Worm (Caenorhabditis elegans) whole organism, young adult: ENCODE data around the gene Y113G7B.15.

Experiments used
- B0336.3 ChIP-seq: fragments of 200-800 bp; sonication (Bioruptor generic); IDR thresholded peaks from 2 replicates; pipeline ENCODE4 v1.3.6; 2022; ENCODE audit warnings: missing genetic modification characterization, missing compliant biosample characterization
- C06A6.2 ChIP-seq: fragments of 200-800 bp; sonication (Bioruptor generic); conservative IDR thresholded peaks from 2 replicates; pipeline ENCODE4 v1.3.6; 2022; ENCODE audit warnings: missing genetic modification characterization, missing compliant biosample characterization
- F22D6.2 ChIP-seq: sonication (generic microtip); optimal IDR thresholded peaks from 2 replicates; lab custom pipeline; 2016; ENCODE audit warnings: mild to moderate bottlenecking, missing genetic modification characterization, missing compliant biosample characterization
- F49E8.2 ChIP-seq: sonication (generic microtip); optimal IDR thresholded peaks from 3 replicates; lab custom pipeline; 2017; ENCODE audit warnings: missing genetic modification characterization, mild to moderate bottlenecking, missing compliant biosample characterization, antibody characterized with exemption, moderate library complexity; ENCODE audit not compliant: insufficient read depth
- F55B11.4 ChIP-seq: sonication (generic microtip); optimal IDR thresholded peaks from 2 replicates; lab custom pipeline; 2016; ENCODE audit warnings: missing compliant biosample characterization, missing genetic modification characterization, borderline replicate concordance; ENCODE audit not compliant: insufficient read depth
- F57A8.1 ChIP-seq: fragments of 200-800 bp; sonication (Bioruptor generic); optimal IDR thresholded peaks from 2 replicates; lab custom pipeline; 2018; ENCODE audit warnings: mild to moderate bottlenecking, missing genetic modification characterization, moderate library complexity, missing compliant biosample characterization
- T07F8.4 ChIP-seq: sonication (generic microtip); optimal IDR thresholded peaks from 2 replicates; lab custom pipeline; 2016; ENCODE audit warnings: mild to moderate bottlenecking, missing genetic modification characterization, moderate library complexity, missing compliant biosample characterization
- Y53G8AR.9 ChIP-seq: fragments of 200-800 bp; sonication (Bioruptor generic); conservative IDR thresholded peaks from 2 replicates; pipeline ENCODE4 v1.3.6; 2022; ENCODE audit warnings: missing genetic modification reagents, missing genetic modification characterization, missing compliant biosample characterization
- Y56A3A.18 ChIP-seq: fragments of 200-800 bp; sonication (Bioruptor generic); IDR thresholded peaks from 2 replicates; pipeline ENCODE4 v1.3.6; 2022; ENCODE audit warnings: missing genetic modification reagents, missing genetic modification characterization, missing compliant biosample characterization
- Y67H2A.10 ChIP-seq: fragments of 200-800 bp; sonication (Bioruptor generic); conservative IDR thresholded peaks from 2 replicates; pipeline ENCODE4 v1.3.6; 2022; ENCODE audit warnings: missing genetic modification reagents, missing genetic modification characterization, missing compliant biosample characterization
- ama-1 ChIP-seq, 3 experiments: fragments of 150-350 bp in 1 of 3; sonication (generic microtip) in 2 of 3; optimal IDR thresholded peaks; 2 replicates each; lab custom pipeline; 2014 to 2018; ENCODE audit warnings: missing biosample characterization in 2 of 3, missing genetic modification characterization in 2 of 3, missing genetic modification reagents in 2 of 3
- atf-7 ChIP-seq: sonication (generic microtip); optimal IDR thresholded peaks from 2 replicates; lab custom pipeline; 2017; ENCODE audit warnings: mild to moderate bottlenecking, missing genetic modification characterization, missing compliant biosample characterization
- attf-3 ChIP-seq: fragments of 200-800 bp; sonication (Bioruptor generic); conservative IDR thresholded peaks from 2 replicates; pipeline ENCODE4 v1.3.6; 2022; ENCODE audit warnings: missing genetic modification reagents, missing genetic modification characterization, missing compliant biosample characterization
- ccch-3 ChIP-seq: fragments of 200-800 bp; sonication (Bioruptor generic); optimal IDR thresholded peaks from 2 replicates; lab custom pipeline; 2018; ENCODE audit warnings: mild to moderate bottlenecking, missing genetic modification characterization, missing compliant biosample characterization
- cebp-1 ChIP-seq, 2 experiments: fragments of 200-800 bp in 1 of 2; sonication (Bioruptor generic) in 1 of 2; sonication (generic microtip) in 1 of 2; IDR thresholded peaks in 1 of 2; optimal IDR thresholded peaks in 1 of 2; 2 replicates each; pipeline versions ENCODE4 v1.3.6 to Lab custom; 2017 to 2022; ENCODE audit warnings: missing compliant biosample characterization in 2 of 2, missing genetic modification characterization in 2 of 2, mild to moderate bottlenecking in 1 of 2, missing genetic modification reagents in 1 of 2, moderate library complexity in 1 of 2
- ceh-27 ChIP-seq: fragments of 200-800 bp; sonication (Bioruptor generic); optimal IDR thresholded peaks from 2 replicates; lab custom pipeline; 2018; ENCODE audit warnings: mild to moderate bottlenecking, missing genetic modification characterization, moderate library complexity, missing compliant biosample characterization
- ceh-79 ChIP-seq: sonication (generic microtip); optimal IDR thresholded peaks from 2 replicates; lab custom pipeline; 2017; ENCODE audit warnings: mild to moderate bottlenecking, missing genetic modification characterization, missing compliant biosample characterization
- dox-1 ChIP-seq: fragments of 200-800 bp; sonication (Bioruptor generic); IDR thresholded peaks from 2 replicates; pipeline ENCODE4 v1.3.6; 2022; ENCODE audit warnings: missing genetic modification reagents, missing genetic modification characterization, missing compliant biosample characterization
- egl-18 ChIP-seq: fragments of 200-800 bp; sonication (Bioruptor generic); IDR thresholded peaks from 2 replicates; pipeline ENCODE4 v1.3.6; 2022; ENCODE audit warnings: missing genetic modification reagents, missing genetic modification characterization, missing compliant biosample characterization
- egl-44 ChIP-seq: fragments of 200-800 bp; sonication (Bioruptor generic); IDR thresholded peaks from 2 replicates; pipeline ENCODE4 v1.3.6; 2022; ENCODE audit warnings: missing genetic modification reagents, missing genetic modification characterization, missing compliant biosample characterization
- ets-4 ChIP-seq: fragments of 200-800 bp; sonication (Bioruptor generic); optimal IDR thresholded peaks from 2 replicates; lab custom pipeline; 2018; ENCODE audit warnings: mild to moderate bottlenecking, missing genetic modification characterization, missing compliant biosample characterization
- fkh-3 ChIP-seq: sonication (generic microtip); optimal IDR thresholded peaks from 2 replicates; lab custom pipeline; 2016; ENCODE audit warnings: mild to moderate bottlenecking, missing genetic modification characterization, missing compliant biosample characterization
- gei-17 ChIP-seq: fragments of 200-800 bp; sonication (Bioruptor generic); optimal IDR thresholded peaks from 2 replicates; lab custom pipeline; 2018; ENCODE audit warnings: mild to moderate bottlenecking, missing genetic modification characterization, missing compliant biosample characterization
- hlh-12 ChIP-seq: sonication (generic microtip); optimal IDR thresholded peaks from 2 replicates; lab custom pipeline; 2016; ENCODE audit warnings: missing genetic modification characterization, missing compliant biosample characterization
- hlh-26 ChIP-seq: fragments of 200-800 bp; sonication (Bioruptor generic); conservative IDR thresholded peaks from 2 replicates; pipeline ENCODE4 v1.3.6; 2022; ENCODE audit warnings: missing genetic modification reagents, missing genetic modification characterization, missing compliant biosample characterization
- hsf-1 ChIP-seq: fragments of 200-800 bp; sonication (Bioruptor generic); IDR thresholded peaks from 2 replicates; pipeline ENCODE4 v1.3.6; 2022; ENCODE audit warnings: missing genetic modification reagents, missing genetic modification characterization, missing compliant biosample characterization
- lag-1 ChIP-seq: fragments of 200-800 bp; sonication (Bioruptor generic); IDR thresholded peaks from 2 replicates; pipeline ENCODE4 v1.3.6; 2022; ENCODE audit warnings: missing genetic modification reagents, missing genetic modification characterization, missing compliant biosample characterization
- lin-54 ChIP-seq: fragments of 200-800 bp; sonication (Bioruptor generic); optimal IDR thresholded peaks from 2 replicates; lab custom pipeline; 2018; ENCODE audit warnings: mild to moderate bottlenecking, missing genetic modification characterization, missing compliant biosample characterization
- madf-3 ChIP-seq: fragments of 200-800 bp; sonication (Bioruptor generic); IDR thresholded peaks from 2 replicates; pipeline ENCODE4 v1.3.6; 2022; ENCODE audit warnings: missing genetic modification reagents, missing genetic modification characterization, missing compliant biosample characterization
- madf-6 ChIP-seq: fragments of 200-800 bp; sonication (Bioruptor generic); IDR thresholded peaks from 2 replicates; pipeline ENCODE4 v1.3.6; 2022; ENCODE audit warnings: missing genetic modification reagents, missing genetic modification characterization, missing compliant biosample characterization
- madf-8 ChIP-seq: fragments of 200-800 bp; sonication (Bioruptor generic); conservative IDR thresholded peaks from 2 replicates; pipeline ENCODE4 v1.3.6; 2022; ENCODE audit warnings: missing genetic modification reagents, missing genetic modification characterization, missing compliant biosample characterization
- mel-28 ChIP-seq: sonication (generic microtip); optimal IDR thresholded peaks from 2 replicates; lab custom pipeline; 2016; ENCODE audit warnings: borderline replicate concordance, mild to moderate bottlenecking, missing genetic modification characterization, missing compliant biosample characterization
- mes-4 ChIP-seq: sonication (generic microtip); optimal IDR thresholded peaks from 2 replicates; lab custom pipeline; 2016; ENCODE audit warnings: missing genotype, missing genetic modification characterization, missing compliant biosample characterization
- nfyb-1 ChIP-seq: fragments of 200-800 bp; sonication (Bioruptor generic); IDR thresholded peaks from 2 replicates; pipeline ENCODE4 v1.3.6; 2022; ENCODE audit warnings: missing genetic modification reagents, missing genetic modification characterization, missing compliant biosample characterization
- nhr-179 ChIP-seq: sonication (generic microtip); optimal IDR thresholded peaks from 2 replicates; lab custom pipeline; 2016; ENCODE audit warnings: mild to moderate bottlenecking, missing genetic modification characterization, missing compliant biosample characterization
- nhr-27 ChIP-seq: fragments of 200-800 bp; sonication (Bioruptor generic); optimal IDR thresholded peaks from 2 replicates; lab custom pipeline; 2018; ENCODE audit warnings: mild to moderate bottlenecking, missing genetic modification characterization, moderate library complexity, missing compliant biosample characterization
- rcor-1 ChIP-seq: fragments of 200-800 bp; sonication (Bioruptor generic); IDR thresholded peaks from 2 replicates; pipeline ENCODE4 v1.3.6; 2022; ENCODE audit warnings: missing genetic modification reagents, missing genetic modification characterization, missing compliant biosample characterization
- rec-8 ChIP-seq, 2 experiments: sonication (generic microtip); optimal IDR thresholded peaks; 2 replicates each; lab custom pipeline; 2016; ENCODE audit warnings: mild to moderate bottlenecking in 2 of 2, missing genetic modification characterization in 2 of 2, missing genetic modification reagents in 2 of 2, missing genotype in 2 of 2, missing biosample characterization in 1 of 2, missing compliant biosample characterization in 1 of 2, moderate library complexity in 1 of 2
- snpc-1.1 ChIP-seq: sonication (generic microtip); optimal IDR thresholded peaks from 2 replicates; lab custom pipeline; 2017; ENCODE audit warnings: missing genetic modification characterization, mild to moderate bottlenecking, missing compliant biosample characterization, antibody characterized with exemption, moderate library complexity, missing genotype, missing genetic modification reagents; ENCODE audit not compliant: insufficient read depth
- snpc-3.4 ChIP-seq: sonication (generic microtip); optimal IDR thresholded peaks from 2 replicates; lab custom pipeline; 2017; ENCODE audit warnings: missing genetic modification characterization, mild to moderate bottlenecking, missing compliant biosample characterization, antibody characterized with exemption, moderate library complexity, missing genotype, missing genetic modification reagents
- sptf-2 ChIP-seq: fragments of 200-800 bp; sonication (Bioruptor generic); optimal IDR thresholded peaks from 2 replicates; lab custom pipeline; 2018; ENCODE audit warnings: mild to moderate bottlenecking, missing genetic modification characterization, missing compliant biosample characterization
- tlf-1 ChIP-seq: fragments of 200-800 bp; sonication (Bioruptor generic); optimal IDR thresholded peaks from 2 replicates; lab custom pipeline; 2018; ENCODE audit warnings: mild to moderate bottlenecking, missing genetic modification characterization, missing compliant biosample characterization
- ztf-25 ChIP-seq: fragments of 200-800 bp; sonication (Bioruptor generic); IDR thresholded peaks from 2 replicates; pipeline ENCODE4 v1.3.6; 2022; ENCODE audit warnings: missing genetic modification reagents, missing genetic modification characterization, missing compliant biosample characterization
- ztf-26 ChIP-seq: sonication (generic microtip); optimal IDR thresholded peaks from 2 replicates; lab custom pipeline; 2017; ENCODE audit warnings: missing genetic modification characterization, missing compliant biosample characterization
- ztf-6 ChIP-seq: fragments of 200-800 bp; sonication (Bioruptor generic); IDR thresholded peaks from 2 replicates; pipeline ENCODE4 v1.3.6; 2022; ENCODE audit warnings: missing genetic modification reagents, missing genetic modification characterization, missing compliant biosample characterization

Gene Y113G7B.15

ce11 chrV:20269661-20270137, 36.1 kb upstream of the Y113G7B.15 start, which contains the start of the genes prmt-1 and cdkr-3 (continued):
- no peak for TF ChIP-seq nhr-27
- no peak for TF ChIP-seq egl-44
- no peak for TF ChIP-seq snpc-3.4 (tag; lab: Kevin White, UChicago)
- TF ChIP-seq ets-4: no peak
- no peak for TF ChIP-seq fkh-3 (tag; lab: Kevin White, UChicago)

ce11 chrV:20266992-20267391, 33.3 kb upstream of the Y113G7B.15 start, which contains the start of gene mdt-17:
mdt-17 (minus strand) TSS chrV:20267247.
- TF ChIP-seq egl-44 (no peak), madf-6 (GFP tag; lab: Robert Waterston, UW) (peak; percentile 61), F49E8.2 (tag; lab: Kevin White, UChicago) (no peak), tlf-1 (peak; percentile 47), mel-28 (tag; lab: Kevin White, UChicago) (no peak), madf-3 (GFP tag; lab: Robert Waterston, UW) (peak; percentile 79), B0336.3 (peak; percentile 80), mes-4 (tag; lab: Kevin White, UChicago) (no peak), ztf-26 (no peak), C06A6.2 (GFP tag; lab: Robert Waterston, UW) (no peak), Y56A3A.18 (GFP tag; lab: Robert Waterston, UW) (no peak), F55B11.4 (tag; lab: Kevin White, UChicago) (no peak), lag-1 (GFP tag; lab: Robert Waterston, UW) (no peak), nhr-179 (tag; lab: Kevin White, UChicago) (no peak), F57A8.1 (GFP tag; lab: Kevin White, UChicago) (no peak), ccch-3 (no peak), hsf-1 (GFP tag; lab: Robert Waterston, UW) (peak; percentile 41; the same call in 1 of the 2 replicates), nfyb-1 (GFP tag; lab: Robert Waterston, UW) (peak; percentile 61; the same call in 1 of the 2 replicates), snpc-1.1 (tag; lab: Kevin White, UChicago) (no peak), ceh-27 (no peak), ceh-79 (peak; percentile 15), hlh-26 (GFP tag; lab: Robert Waterston, UW) (no peak), Y67H2A.10 (GFP tag; lab: Robert Waterston, UW) (no peak), F22D6.2 (tag; lab: Kevin White, UChicago) (no peak), atf-7 (tag; lab: Kevin White, UChicago) (peak; percentile 15), lin-54 (GFP tag; lab: Kevin White, UChicago) (no peak), ama-1 (optimal IDR thresholded peaks at IDR 0.05; lab: Kevin White, UChicago) (no peak), ama-1 (GFP tag; optimal IDR thresholded peaks at IDR 0.05; lab: Kevin White, UChicago) (no peak), Y53G8AR.9 (GFP tag; lab: Robert Waterston, UW) (0 out of 2 replicates have a peak, but pooled peaks have one; percentile 51), rec-8 (tag; optimal IDR thresholded peaks at IDR 0.05; lab: Kevin White, UChicago) (no peak), attf-3 (GFP tag; lab: Robert Waterston, UW) (no peak), madf-8 (no peak), hlh-12 (tag; lab: Kevin White, UChicago) (no peak), egl-18 (GFP tag; lab: Robert Waterston, UW) (no peak), ztf-25 (0 out of 2 replicates have a peak, but pooled peaks have one; percentile 44), cebp-1 (GFP tag; IDR thresholded peaks at IDR 0.05; lab: Robert Waterston, UW) (no peak), cebp-1 (tag; optimal IDR thresholded peaks at IDR 0.05; lab: Kevin White, UChicago) (no peak), dox-1 (GFP tag; lab: Robert Waterston, UW) (0 out of 2 replicates have a peak, but pooled peaks have one; percentile 15), ztf-6 (no peak), gei-17 (GFP tag; lab: Kevin White, UChicago) (no peak), rcor-1 (no peak), T07F8.4 (tag; lab: Kevin White, UChicago) (no peak), sptf-2 (no peak)
